Worm (Caenorhabditis elegans) whole organism, midembryonic: Measurements from ENCODE around the gene C35B1.3.

ENCODE experiments used
- T22C8.4 ChIP-seq: fragments of 200-800 bp; sonication (Bioruptor generic); IDR thresholded peaks from 2 replicates; pipeline ENCODE4 v1.3.6; 2022; ENCODE audit warnings: missing genetic modification characterization, missing compliant biosample characterization
- cog-1 ChIP-seq: sonication (generic microtip); optimal IDR thresholded peaks from 2 replicates; lab custom pipeline; 2016; ENCODE audit warnings: missing genetic modification characterization, missing compliant biosample characterization
- flt-1 ChIP-seq: fragments of 200-800 bp; sonication (Bioruptor generic); IDR thresholded peaks from 2 replicates; pipeline ENCODE4 v1.3.6; 2022; ENCODE audit warnings: missing genetic modification characterization, missing compliant biosample characterization
- klf-2 ChIP-seq: fragments of 200-800 bp; sonication (Bioruptor generic); conservative IDR thresholded peaks from 2 replicates; pipeline ENCODE4 v1.3.6; 2022; ENCODE audit warnings: missing genetic modification reagents, missing genetic modification characterization, missing compliant biosample characterization
- med-1 ChIP-seq: sonication (generic microtip); optimal IDR thresholded peaks from 2 replicates; lab custom pipeline; 2017; ENCODE audit warnings: missing genetic modification characterization, mild to moderate bottlenecking, missing compliant biosample characterization, antibody characterized with exemption, missing genetic modification reagents; ENCODE audit not compliant: insufficient read depth
- ref-1 ChIP-seq: fragments of 200-800 bp; sonication (Bioruptor generic); conservative IDR thresholded peaks from 2 replicates; pipeline ENCODE4 v1.3.6; 2022; ENCODE audit warnings: missing genetic modification reagents, missing genetic modification characterization, missing compliant biosample characterization
- tab-1 ChIP-seq: fragments of 200-800 bp; sonication (Bioruptor generic); IDR thresholded peaks from 2 replicates; pipeline ENCODE4 v1.3.6; 2022; ENCODE audit warnings: missing genetic modification characterization, missing compliant biosample characterization
- ztf-23 ChIP-seq: fragments of 200-800 bp; sonication (Bioruptor generic); IDR thresholded peaks from 2 replicates; pipeline ENCODE4 v1.3.6; 2022; ENCODE audit warnings: missing genetic modification reagents, missing genetic modification characterization, missing compliant biosample characterization
- ztf-29 ChIP-seq: fragments of 200-800 bp; sonication (Bioruptor generic); IDR thresholded peaks from 2 replicates; pipeline ENCODE4 v1.3.6; 2022; ENCODE audit warnings: missing genetic modification reagents, missing genetic modification characterization, missing compliant biosample characterization

DNA sequence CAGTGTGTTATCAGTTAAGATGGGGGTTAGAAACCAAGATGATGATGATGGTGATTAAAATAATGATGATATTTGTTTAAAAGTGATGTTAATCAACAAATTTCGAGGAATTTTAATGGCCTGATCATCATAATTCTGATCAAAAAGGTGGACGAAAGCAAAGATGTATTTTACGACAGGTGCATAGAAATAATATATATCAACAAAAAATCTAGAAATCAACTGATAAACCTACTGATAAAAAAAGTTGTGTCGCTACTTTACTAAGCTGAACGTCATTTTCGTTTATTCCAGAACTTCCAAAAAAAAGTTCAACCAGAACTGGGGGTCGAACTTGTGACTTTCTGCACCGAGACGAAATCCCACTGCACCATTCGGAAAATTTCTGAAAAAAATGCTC, 42.1 kb downstream of the C35B1.3 start, which contains the start of gene mul-1:
- no peak for TF ChIP-seq med-1
- TF ChIP-seq tab-1 (GFP tag; lab: Robert Waterston, UW), result no peak
- TF ChIP-seq ref-1, result no peak
- TF ChIP-seq klf-2 (GFP tag; lab: Robert Waterston, UW), result no peak
- TF ChIP-seq flt-1 (GFP tag; lab: Robert Waterston, UW), result no peak
- no peak for TF ChIP-seq T22C8.4 (GFP tag; lab: Robert Waterston, UW)
- no peak for TF ChIP-seq ztf-29 (GFP tag; lab: Robert Waterston, UW)
- no peak for TF ChIP-seq ztf-23 (GFP tag; lab: Robert Waterston, UW)
- TF ChIP-seq cog-1, result no peak
